Worm (Caenorhabditis elegans) whole organism, L4 larva: Measurements from ENCODE around the gene eng-1.

Source experiments
- ZK337.2 ChIP-seq: fragments of 200-800 bp; sonication (Bioruptor generic); IDR thresholded peaks from 2 replicates; pipeline ENCODE4 v1.3.6; 2022; ENCODE audit warnings: missing genetic modification reagents, missing genetic modification characterization, missing compliant biosample characterization
- lin-13 ChIP-seq: fragments of 150-350 bp; optimal IDR thresholded peaks from 2 replicates; lab custom pipeline; 2014; ENCODE audit warnings: missing biosample characterization, missing genetic modification reagents, missing genetic modification characterization
- lsy-2 ChIP-seq, 2 experiments: fragments of 150-350 bp in 1 of 2; sonication (generic microtip) in 1 of 2; optimal IDR thresholded peaks; 2 replicates each; lab custom pipeline; 2014 to 2017; ENCODE audit warnings: missing biosample characterization in 2 of 2, missing genetic modification characterization in 2 of 2
- mdl-1 ChIP-seq, 2 experiments: fragments of 150-350 bp in 1 of 2; sonication (generic microtip) in 1 of 2; optimal IDR thresholded peaks; 2 replicates each; lab custom pipeline; 2014 to 2017; ENCODE audit warnings: missing biosample characterization in 2 of 2, missing genetic modification characterization in 2 of 2
- mdt-29 ChIP-seq: fragments of 200-800 bp; sonication (Bioruptor generic); IDR thresholded peaks from 2 replicates; pipeline ENCODE4 v1.3.6; 2022; ENCODE audit warnings: missing genetic modification reagents, missing genetic modification characterization, missing compliant biosample characterization
- mep-1 ChIP-seq: fragments of 150-350 bp; sonication (generic microtip); optimal IDR thresholded peaks from 3 replicates; lab custom pipeline; 2014; ENCODE audit warnings: missing biosample characterization, missing genetic modification characterization
- nhr-237 ChIP-seq: sonication (generic microtip); optimal IDR thresholded peaks from 2 replicates; lab custom pipeline; 2017; ENCODE audit warnings: missing biosample characterization, missing genetic modification characterization
- zip-2 ChIP-seq: fragments of 150-350 bp; optimal IDR thresholded peaks from 2 replicates; lab custom pipeline; 2014; ENCODE audit warnings: missing biosample characterization, missing genetic modification characterization

ce11 chrIII:5892909-5893308, 24.6 kb upstream of the eng-1 start:
- TF ChIP-seq zip-2 (tag; lab: Kevin White, UChicago) (no peak), lin-13 (GFP tag; lab: Kevin White, UChicago) (no peak), nhr-237 (no peak), lsy-2 (tag; optimal IDR thresholded peaks at IDR 0.05; lab: Kevin White, UChicago) (no peak), mep-1 (no peak), mdt-29 (no peak), ZK337.2 (GFP tag; lab: Robert Waterston, UW) (no peak), mdl-1 (tag; optimal IDR thresholded peaks at IDR 0.05; lab: Kevin White, UChicago) (no peak)
